Worm (Caenorhabditis elegans) whole organism, midembryonic: Measurements from ENCODE around the gene rps-3.

Source experiments
- T22C8.4 ChIP-seq: fragments of 200-800 bp; sonication (Bioruptor generic); IDR thresholded peaks from 2 replicates; pipeline ENCODE4 v1.3.6; 2022; ENCODE audit warnings: missing genetic modification characterization, missing compliant biosample characterization
- cog-1 ChIP-seq: sonication (generic microtip); optimal IDR thresholded peaks from 2 replicates; lab custom pipeline; 2016; ENCODE audit warnings: missing genetic modification characterization, missing compliant biosample characterization
- ref-1 ChIP-seq: fragments of 200-800 bp; sonication (Bioruptor generic); conservative IDR thresholded peaks from 2 replicates; pipeline ENCODE4 v1.3.6; 2022; ENCODE audit warnings: missing genetic modification reagents, missing genetic modification characterization, missing compliant biosample characterization
- ztf-23 ChIP-seq: fragments of 200-800 bp; sonication (Bioruptor generic); IDR thresholded peaks from 2 replicates; pipeline ENCODE4 v1.3.6; 2022; ENCODE audit warnings: missing genetic modification reagents, missing genetic modification characterization, missing compliant biosample characterization

- TF ChIP-seq ref-1: no peak
- no peak for TF ChIP-seq T22C8.4 (GFP tag; lab: Robert Waterston, UW)
- TF ChIP-seq cog-1 (tag; lab: Kevin White, UChicago): no peak
- TF ChIP-seq ztf-23 (GFP tag; lab: Robert Waterston, UW): no peak
These were observed 25.3 kb downstream of the rps-3 start for ce11 chrIII:6231880-6232279.
